Fruit fly (Drosophila melanogaster) whole organism: ENCODE measurements around the gene papi.

Experiments used
- Dll ChIP-seq: fragments of >200 bp; optimal IDR thresholded peaks from 2 replicates; lab custom pipeline; 2017
- psq ChIP-seq: fragments of >200 bp; optimal IDR thresholded peaks from 2 replicates; lab custom pipeline; 2017

dm6 chr2L:2242783-2243182 lies 22.2 kb downstream of the papi start:
- TF ChIP-seq psq: no peak
- no peak for TF ChIP-seq Dll
